Worm (Caenorhabditis elegans) whole organism, L4 larva: ENCODE data around the gene pfk-1.1.

Source experiments
- F10B5.3 ChIP-seq: sonication (generic microtip); optimal IDR thresholded peaks from 2 replicates; lab custom pipeline; 2016; ENCODE audit warnings: mild to moderate bottlenecking, missing genetic modification characterization, missing compliant biosample characterization
- F49E8.2 ChIP-seq: sonication (generic microtip); optimal IDR thresholded peaks from 2 replicates; lab custom pipeline; 2016; ENCODE audit warnings: missing compliant biosample characterization, mild to moderate bottlenecking, missing genetic modification characterization, borderline replicate concordance
- T20F7.1 ChIP-seq: fragments of 200-800 bp; sonication (Bioruptor generic); optimal IDR thresholded peaks from 2 replicates; lab custom pipeline; 2018; ENCODE audit warnings: mild to moderate bottlenecking, missing genetic modification characterization, missing compliant biosample characterization
- ZK337.2 ChIP-seq: fragments of 200-800 bp; sonication (Bioruptor generic); IDR thresholded peaks from 2 replicates; pipeline ENCODE4 v1.3.6; 2022; ENCODE audit warnings: missing genetic modification reagents, missing genetic modification characterization, missing compliant biosample characterization
- arid-1 ChIP-seq: fragments of 200-800 bp; sonication (Bioruptor generic); conservative IDR thresholded peaks from 2 replicates; pipeline ENCODE4 v1.3.6; 2022; ENCODE audit warnings: missing genetic modification reagents, missing genetic modification characterization, missing compliant biosample characterization
- attf-4 ChIP-seq: sonication (generic microtip); optimal IDR thresholded peaks from 3 replicates; lab custom pipeline; 2017; ENCODE audit warnings: missing biosample characterization, missing genetic modification characterization
- ceh-32 ChIP-seq: sonication (generic microtip); optimal IDR thresholded peaks from 2 replicates; lab custom pipeline; 2016; ENCODE audit warnings: mild to moderate bottlenecking, missing genetic modification characterization, missing compliant biosample characterization; ENCODE audit not compliant: poor library complexity
- cey-2 ChIP-seq: sonication (generic microtip); optimal IDR thresholded peaks from 3 replicates; lab custom pipeline; 2017; ENCODE audit warnings: missing genetic modification characterization, mild to moderate bottlenecking, missing compliant biosample characterization, antibody characterized with exemption, borderline replicate concordance; ENCODE audit not compliant: insufficient read depth
- daf-8 ChIP-seq: fragments of 200-800 bp; sonication (Bioruptor generic); IDR thresholded peaks from 2 replicates; pipeline ENCODE4 v1.3.6; 2022; ENCODE audit warnings: missing genetic modification characterization, missing compliant biosample characterization
- dmd-6 ChIP-seq: fragments of 200-800 bp; sonication (Bioruptor generic); IDR thresholded peaks from 2 replicates; pipeline ENCODE4 v1.3.6; 2022; ENCODE audit warnings: missing genetic modification reagents, missing genetic modification characterization, missing compliant biosample characterization
- egl-27 ChIP-seq: sonication (generic microtip); optimal IDR thresholded peaks from 3 replicates; lab custom pipeline; 2017; ENCODE audit warnings: missing biosample characterization, missing genetic modification reagents, missing genetic modification characterization
- egl-43 ChIP-seq: fragments of 200-800 bp; sonication (Bioruptor generic); IDR thresholded peaks from 2 replicates; pipeline ENCODE4 v1.3.6; 2022; ENCODE audit warnings: missing genetic modification reagents, missing genetic modification characterization, missing compliant biosample characterization
- gei-8 ChIP-seq: fragments of 200-800 bp; sonication (Bioruptor generic); optimal IDR thresholded peaks from 2 replicates; lab custom pipeline; 2018; ENCODE audit warnings: mild to moderate bottlenecking, missing genetic modification characterization, missing compliant biosample characterization
- hif-1 ChIP-seq, 2 experiments: sonication (generic microtip); optimal IDR thresholded peaks; 2 replicates each; lab custom pipeline; 2016 to 2017; ENCODE audit warnings: missing compliant biosample characterization in 2 of 2, missing genetic modification characterization in 2 of 2, missing genetic modification reagents in 2 of 2, missing genotype in 2 of 2, mild to moderate bottlenecking in 1 of 2
- hlh-11 ChIP-seq: fragments of 200-800 bp; sonication (Bioruptor generic); optimal IDR thresholded peaks from 2 replicates; lab custom pipeline; 2018; ENCODE audit warnings: mild to moderate bottlenecking, missing genetic modification characterization, missing compliant biosample characterization
- lin-15B ChIP-seq: fragments of 150-350 bp; sonication (generic microtip); optimal IDR thresholded peaks from 3 replicates; lab custom pipeline; 2014; ENCODE audit warnings: missing biosample characterization, missing genetic modification characterization
- lir-3 ChIP-seq: sonication (generic microtip); optimal IDR thresholded peaks from 2 replicates; lab custom pipeline; 2016; ENCODE audit warnings: mild to moderate bottlenecking, missing genetic modification characterization, missing compliant biosample characterization
- madf-9 ChIP-seq: fragments of 200-800 bp; sonication (Bioruptor generic); conservative IDR thresholded peaks from 2 replicates; pipeline ENCODE4 v1.3.6; 2022; ENCODE audit warnings: missing genetic modification reagents, missing genetic modification characterization, missing compliant biosample characterization
- mdl-1 ChIP-seq, 2 experiments: fragments of 150-350 bp in 1 of 2; sonication (generic microtip) in 1 of 2; optimal IDR thresholded peaks; 2 replicates each; lab custom pipeline; 2014 to 2017; ENCODE audit warnings: missing biosample characterization in 2 of 2, missing genetic modification characterization in 2 of 2
- mdt-29 ChIP-seq: fragments of 200-800 bp; sonication (Bioruptor generic); IDR thresholded peaks from 2 replicates; pipeline ENCODE4 v1.3.6; 2022; ENCODE audit warnings: missing genetic modification reagents, missing genetic modification characterization, missing compliant biosample characterization
- mes-2 ChIP-seq: sonication (generic microtip); optimal IDR thresholded peaks from 2 replicates; lab custom pipeline; 2016; ENCODE audit warnings: missing genotype, mild to moderate bottlenecking, missing genetic modification characterization, missing compliant biosample characterization; ENCODE audit not compliant: poor library complexity, severe bottlenecking
- nhr-10 ChIP-seq: fragments of 150-350 bp; optimal IDR thresholded peaks from 2 replicates; lab custom pipeline; 2014; ENCODE audit warnings: missing biosample characterization, missing genetic modification characterization
- nhr-102 ChIP-seq: sonication (generic microtip); optimal IDR thresholded peaks from 2 replicates; lab custom pipeline; 2016; ENCODE audit warnings: mild to moderate bottlenecking, missing genetic modification characterization, moderate library complexity, missing compliant biosample characterization
- nhr-237 ChIP-seq: sonication (generic microtip); optimal IDR thresholded peaks from 2 replicates; lab custom pipeline; 2017; ENCODE audit warnings: missing biosample characterization, missing genetic modification characterization
- nhr-41 ChIP-seq: fragments of 200-800 bp; sonication (Bioruptor generic); IDR thresholded peaks from 2 replicates; pipeline ENCODE4 v1.3.6; 2022; ENCODE audit warnings: missing genetic modification reagents, missing genetic modification characterization, missing compliant biosample characterization
- nhr-6 ChIP-seq: fragments of 150-350 bp; optimal IDR thresholded peaks from 2 replicates; lab custom pipeline; 2014; ENCODE audit warnings: missing biosample characterization, missing genetic modification characterization
- pha-4 ChIP-seq, 2 experiments: fragments of 150-350 bp in 1 of 2; fragments of 200-800 bp in 1 of 2; sonication (Bioruptor generic) in 1 of 2; IDR thresholded peaks in 1 of 2; optimal IDR thresholded peaks in 1 of 2; 2 replicates each; pipeline versions ENCODE4 v1.3.6 to Lab custom; 2014 to 2022; ENCODE audit warnings: missing genetic modification characterization in 2 of 2, missing genetic modification reagents in 2 of 2, missing biosample characterization in 1 of 2, missing compliant biosample characterization in 1 of 2
- php-3 ChIP-seq: fragments of 200-800 bp; sonication (Bioruptor generic); IDR thresholded peaks from 2 replicates; pipeline ENCODE4 v1.3.6; 2022; ENCODE audit warnings: missing genetic modification reagents, missing genetic modification characterization, missing compliant biosample characterization
- rbr-2 ChIP-seq: sonication (generic microtip); optimal IDR thresholded peaks from 2 replicates; lab custom pipeline; 2016; ENCODE audit warnings: missing genotype, missing genetic modification characterization, missing compliant biosample characterization
- saeg-2 ChIP-seq: fragments of 200-800 bp; sonication (Bioruptor generic); IDR thresholded peaks from 2 replicates; pipeline ENCODE4 v1.3.6; 2022; ENCODE audit warnings: missing genetic modification reagents, missing genetic modification characterization, missing compliant biosample characterization
- sdz-12 ChIP-seq: fragments of 200-800 bp; sonication (Bioruptor generic); optimal IDR thresholded peaks from 2 replicates; lab custom pipeline; 2018; ENCODE audit warnings: mild to moderate bottlenecking, missing genetic modification characterization, missing compliant biosample characterization
- skn-1 ChIP-seq: fragments of 150-350 bp; optimal IDR thresholded peaks from 2 replicates; lab custom pipeline; 2014; ENCODE audit warnings: missing biosample characterization, missing genetic modification characterization
- tag-97 ChIP-seq: fragments of 200-800 bp; sonication (Bioruptor generic); IDR thresholded peaks from 2 replicates; pipeline ENCODE4 v1.3.6; 2022; ENCODE audit warnings: missing genetic modification characterization, missing compliant biosample characterization
- tra-1 ChIP-seq: fragments of 200-800 bp; sonication (Bioruptor generic); IDR thresholded peaks from 2 replicates; pipeline ENCODE4 v1.3.6; 2022; ENCODE audit warnings: missing genetic modification reagents, missing genetic modification characterization, missing compliant biosample characterization
- unc-130 ChIP-seq: sonication (generic microtip); optimal IDR thresholded peaks from 2 replicates; lab custom pipeline; 2016; ENCODE audit warnings: missing genetic modification reagents, missing genetic modification characterization, missing compliant biosample characterization
- unc-39 ChIP-seq: sonication (generic microtip); optimal IDR thresholded peaks from 2 replicates; lab custom pipeline; 2017; ENCODE audit warnings: missing biosample characterization, missing genetic modification characterization
- zfp-3 ChIP-seq: fragments of 200-800 bp; sonication (Bioruptor generic); conservative IDR thresholded peaks from 2 replicates; pipeline ENCODE4 v1.3.6; 2022; ENCODE audit warnings: missing genetic modification reagents, missing genetic modification characterization, missing compliant biosample characterization
- zip-11 ChIP-seq: fragments of 200-800 bp; sonication (Bioruptor generic); IDR thresholded peaks from 2 replicates; pipeline ENCODE4 v1.3.6; 2022; ENCODE audit warnings: missing genetic modification characterization, missing compliant biosample characterization

Gene pfk-1.1

ce11 chrX:2972272-2973042 lies 31.8 kb downstream of the pfk-1.1 start (continued):
- TF ChIP-seq F49E8.2 (tag; lab: Kevin White, UChicago) = no peak
- peak; percentile 73 for TF ChIP-seq hlh-11 (tag; lab: Kevin White, UChicago)
- no peak for TF ChIP-seq attf-4 (tag; lab: Kevin White, UChicago)
- no peak for TF ChIP-seq gei-8 (GFP tag; lab: Kevin White, UChicago)
- TF ChIP-seq mdl-1 (tag; optimal IDR thresholded peaks at IDR 0.05; lab: Kevin White, UChicago) = peak in 1 of 2 experiments; percentile 2
- 0 out of 2 replicates have a peak, but pooled peaks have one; percentile 2 for TF ChIP-seq madf-9
- TF ChIP-seq T20F7.1 = no peak
- no peak for TF ChIP-seq tag-97
- peak; percentile 26; the same call in 1 of the 2 replicates for TF ChIP-seq tra-1 (GFP tag; lab: Robert Waterston, UW)
- TF ChIP-seq php-3 (GFP tag; lab: Robert Waterston, UW) = peak; percentile 84
- TF ChIP-seq nhr-237 (tag; lab: Kevin White, UChicago) = no peak
- no peak for TF ChIP-seq lir-3 (tag; lab: Kevin White, UChicago)
- TF ChIP-seq egl-43 (GFP tag; lab: Robert Waterston, UW) = no peak
- peak in 1 of 2 experiments; percentile 23 for TF ChIP-seq hif-1 (tag; optimal IDR thresholded peaks at IDR 0.05; lab: Kevin White, UChicago)
- no peak for TF ChIP-seq sdz-12 (GFP tag; lab: Kevin White, UChicago)
- TF ChIP-seq nhr-102 (tag; lab: Kevin White, UChicago) = no peak
- TF ChIP-seq pha-4 (GFP tag; IDR thresholded peaks at IDR 0.05; lab: Robert Waterston, UW) = no peak
- peak; percentile 4 for TF ChIP-seq pha-4 (tag; optimal IDR thresholded peaks at IDR 0.05; lab: Kevin White, UChicago)
- TF ChIP-seq zfp-3 (GFP tag; lab: Robert Waterston, UW) = no peak
- TF ChIP-seq F10B5.3 (tag; lab: Kevin White, UChicago) = no peak
- no peak for TF ChIP-seq unc-130
- no peak for TF ChIP-seq cey-2 (tag; lab: Kevin White, UChicago)
- TF ChIP-seq ZK337.2 = no peak
- no peak for TF ChIP-seq lin-15B (tag; lab: Kevin White, UChicago)
- no peak for TF ChIP-seq skn-1 (tag; lab: Kevin White, UChicago)

DNA sequence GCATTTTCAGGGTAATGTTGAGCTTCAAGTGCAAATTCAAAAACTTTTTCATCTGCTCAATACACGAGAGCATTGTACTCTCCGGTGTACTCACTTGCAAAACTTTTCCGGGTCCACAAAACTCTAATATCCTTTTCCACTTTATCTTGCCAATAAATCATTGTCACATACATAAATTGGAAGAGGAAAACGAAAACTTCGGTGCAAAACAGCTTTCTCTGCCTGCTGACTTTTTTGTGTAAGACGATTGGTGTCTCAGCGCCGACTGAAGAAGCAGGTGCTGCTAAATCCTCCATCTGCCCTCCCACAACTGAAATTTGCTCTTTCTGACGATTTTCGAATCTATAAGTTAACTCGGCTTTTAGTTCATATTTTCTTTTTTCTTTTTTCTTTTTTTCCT lies 34.7 kb downstream of the pfk-1.1 start:
- no peak for TF ChIP-seq nhr-41 (GFP tag; lab: Robert Waterston, UW)
- TF ChIP-seq mes-2 (tag; lab: Kevin White, UChicago) = no peak
- no peak for TF ChIP-seq dmd-6
- TF ChIP-seq nhr-102 (tag; lab: Kevin White, UChicago) = no peak
- TF ChIP-seq saeg-2 (GFP tag; lab: Robert Waterston, UW) = no peak
- TF ChIP-seq daf-8 (GFP tag; lab: Robert Waterston, UW) = no peak
- TF ChIP-seq mdt-29 (GFP tag; lab: Robert Waterston, UW) = no peak
- TF ChIP-seq zip-11 = no peak
- no peak for TF ChIP-seq php-3 (GFP tag; lab: Robert Waterston, UW)
- TF ChIP-seq ceh-32 (tag; lab: Kevin White, UChicago) = no peak
- no peak for TF ChIP-seq unc-39 (tag; lab: Kevin White, UChicago)
- TF ChIP-seq nhr-6 (tag; lab: Kevin White, UChicago) = no peak
- no peak for TF ChIP-seq rbr-2
- TF ChIP-seq nhr-10 (tag; lab: Kevin White, UChicago) = no peak
- TF ChIP-seq egl-27 = no peak
- TF ChIP-seq T20F7.1 = no peak
- TF ChIP-seq arid-1 (GFP tag; lab: Robert Waterston, UW) = no peak
